Worm (Caenorhabditis elegans): ENCODE results near the gene bath-41.

bath-41 gene

ce11 chrIII:6709983-6710382, 12.1 kb downstream of the bath-41 start, which contains the start of gene isw-1 (continued):
- TF ChIP-seq nhr-77 (tag; optimal IDR thresholded peaks at IDR 0.05) (no peak), nhr-47 (tag; optimal IDR thresholded peaks at IDR 0.05) (no peak), zag-1 (tag; optimal IDR thresholded peaks at IDR 0.05) (no peak), mep-1 (tag; optimal IDR thresholded peaks at IDR 0.05) (peak; percentile 71), sptf-1 (tag; optimal IDR thresholded peaks at IDR 0.05) (no peak), ces-1 (GFP tag; optimal IDR thresholded peaks at IDR 0.05) (no peak), snpc-4 (tag; optimal IDR thresholded peaks at IDR 0.05) (no peak), nhr-84 (tag; optimal IDR thresholded peaks at IDR 0.05) (no peak), lir-3 (tag; optimal IDR thresholded peaks at IDR 0.05; ENCODE audit: poor library complexity) (no peak), lin-39 (tag; optimal IDR thresholded peaks at IDR 0.05) (no peak), nhr-76 (tag; optimal IDR thresholded peaks at IDR 0.05) (no peak), elt-2 (tag; optimal IDR thresholded peaks at IDR 0.05) (no peak), ceh-90 (tag; optimal IDR thresholded peaks at IDR 0.05) (no peak), nhr-85 (tag) (peak; percentile 68), nhr-12 (tag; optimal IDR thresholded peaks at IDR 0.05) (no peak), zip-4 (GFP tag; optimal IDR thresholded peaks at IDR 0.05) (no peak), rnt-1 (tag; optimal IDR thresholded peaks at IDR 0.05) (peak; percentile 67), nhr-20 (tag; optimal IDR thresholded peaks at IDR 0.05) (peak; percentile 53), aha-1 (tag; optimal IDR thresholded peaks at IDR 0.05) (no peak), efl-1 (optimal IDR thresholded peaks at IDR 0.05) (peak; percentile 95 to 97), efl-1 (GFP tag; optimal IDR thresholded peaks at IDR 0.05 in 1 of 2) (peak; percentile 95 to 99), lin-35 (GFP tag; optimal IDR thresholded peaks at IDR 0.05) (peak; percentile 95 to 98), mdl-1 (tag; optimal IDR thresholded peaks at IDR 0.05) (peak in 1 of 2 experiments; percentile 11), vab-15 (tag; optimal IDR thresholded peaks at IDR 0.05) (no peak), irx-1 (tag; optimal IDR thresholded peaks at IDR 0.05) (no peak), mab-9 (GFP tag; IDR thresholded peaks at IDR 0.05) (no peak), ztf-4 (tag; optimal IDR thresholded peaks at IDR 0.05) (no peak), nhr-11 (tag; optimal IDR thresholded peaks at IDR 0.05) (no peak), alr-1 (tag; optimal IDR thresholded peaks at IDR 0.05; ENCODE audit: borderline replicate concordance) (no peak), ets-5 (GFP tag; IDR thresholded peaks at IDR 0.05) (no peak), ceh-88 (GFP tag; IDR thresholded peaks at IDR 0.05) (no peak), elt-3 (tag; optimal IDR thresholded peaks at IDR 0.05) (peak in 1 of 6 experiments; percentile 24), mef-2 (tag; optimal IDR thresholded peaks at IDR 0.05) (no peak), hlh-17 (GFP tag; optimal IDR thresholded peaks at IDR 0.05; ENCODE audit: borderline replicate concordance) (no peak), sox-4 (tag; optimal IDR thresholded peaks at IDR 0.05) (no peak), ztf-11 (tag; optimal IDR thresholded peaks at IDR 0.05) (no peak), egl-27 (tag; optimal IDR thresholded peaks at IDR 0.05) (no peak), nhr-28 (tag; optimal IDR thresholded peaks at IDR 0.05) (no peak), C16A3.4 (tag; optimal IDR thresholded peaks at IDR 0.05) (peak; percentile 49), lin-15B (tag; optimal IDR thresholded peaks at IDR 0.05) (peak; percentile 47), lin-14 (GFP tag; optimal IDR thresholded peaks at IDR 0.05) (no peak), unc-98 (GFP tag; IDR thresholded peaks at IDR 0.05) (no peak), ama-1 (optimal IDR thresholded peaks at IDR 0.05) (no peak), ceh-8 (GFP tag; optimal IDR thresholded peaks at IDR 0.05) (no peak), egl-13 (tag; optimal IDR thresholded peaks at IDR 0.05) (no peak), F16B12.6 (tag; optimal IDR thresholded peaks at IDR 0.05) (peak; percentile 84), pax-3 (tag; optimal IDR thresholded peaks at IDR 0.05) (no peak), fkh-8 (tag; optimal IDR thresholded peaks at IDR 0.05) (no peak), tlp-1 (tag; optimal IDR thresholded peaks at IDR 0.05) (no peak), dpl-1 (GFP tag; optimal IDR thresholded peaks at IDR 0.05) (peak; percentile 94 to 97 (median 95)), aly-2 (tag; optimal IDR thresholded peaks at IDR 0.05) (no peak), isw-1 (GFP tag; IDR thresholded peaks at IDR 0.05) (no peak), lsy-2 (tag; optimal IDR thresholded peaks at IDR 0.05) (peak in 1 of 2 experiments; percentile 82), hlh-4 (tag; optimal IDR thresholded peaks at IDR 0.05) (no peak)
